Worm (Caenorhabditis elegans) whole organism, young adult: ENCODE data around the gene F55A11.8.

Experiments
- dpl-1 ChIP-seq: fragments of 150-350 bp; optimal IDR thresholded peaks from 2 replicates; lab custom pipeline; 2014; ENCODE audit warnings: missing biosample characterization, missing genetic modification reagents, missing genetic modification characterization
- lin-35 ChIP-seq, 3 experiments: fragments of 150-350 bp in 2 of 3; sonication (generic microtip) in 1 of 3; optimal IDR thresholded peaks; 2 replicates each; lab custom pipeline; 2014 to 2018; ENCODE audit warnings: missing biosample characterization in 3 of 3, missing genetic modification characterization in 3 of 3, missing genetic modification reagents in 3 of 3
- nfyb-1 ChIP-seq: fragments of 200-800 bp; sonication (Bioruptor generic); IDR thresholded peaks from 2 replicates; pipeline ENCODE4 v1.3.6; 2022; ENCODE audit warnings: missing genetic modification reagents, missing genetic modification characterization, missing compliant biosample characterization
- nhr-80 ChIP-seq: sonication (generic microtip); optimal IDR thresholded peaks from 2 replicates; lab custom pipeline; 2016; ENCODE audit warnings: missing genetic modification characterization, missing compliant biosample characterization
- sdz-38 ChIP-seq: sonication (generic microtip); optimal IDR thresholded peaks from 2 replicates; lab custom pipeline; 2016; ENCODE audit warnings: missing genotype, missing genetic modification characterization, missing compliant biosample characterization
- snpc-4 ChIP-seq, 5 experiments: fragments of 150-350 bp in 1 of 5; sonication (generic microtip) in 4 of 5; optimal IDR thresholded peaks; 2 replicates each; lab custom pipeline; 2014 to 2018; ENCODE audit warnings: missing genetic modification characterization in 5 of 5, missing biosample characterization in 3 of 5, antibody characterized with exemption in 2 of 5, mild to moderate bottlenecking in 2 of 5, missing compliant biosample characterization in 2 of 5, missing genotype in 2 of 5, moderate library complexity in 2 of 5, missing genetic modification reagents in 1 of 5

ce11 chrV:11741078-11741477, 46.9 kb upstream of the F55A11.8 start:
- TF ChIP-seq dpl-1 (GFP tag; lab: Kevin White, UChicago) (no peak), lin-35 (GFP tag; optimal IDR thresholded peaks at IDR 0.05; lab: Kevin White, UChicago) (no peak), nfyb-1 (GFP tag; lab: Robert Waterston, UW) (no peak), nhr-80 (tag; lab: Kevin White, UChicago) (no peak), sdz-38 (tag; lab: Kevin White, UChicago) (no peak), snpc-4 (GFP tag; optimal IDR thresholded peaks at IDR 0.05; lab: Kevin White, UChicago) (no peak), snpc-4 (tag; optimal IDR thresholded peaks at IDR 0.05; lab: Kevin White, UChicago) (no peak)
